Worm (Caenorhabditis elegans): Measurements from ENCODE around the gene F13A7.1.
"Not testable (repeated sequence)": the region's sequence is repeated elsewhere in the genome, so short reads cannot be mapped to it uniquely, and the experiment has no call there.

The F13A7.1 gene

DNA sequence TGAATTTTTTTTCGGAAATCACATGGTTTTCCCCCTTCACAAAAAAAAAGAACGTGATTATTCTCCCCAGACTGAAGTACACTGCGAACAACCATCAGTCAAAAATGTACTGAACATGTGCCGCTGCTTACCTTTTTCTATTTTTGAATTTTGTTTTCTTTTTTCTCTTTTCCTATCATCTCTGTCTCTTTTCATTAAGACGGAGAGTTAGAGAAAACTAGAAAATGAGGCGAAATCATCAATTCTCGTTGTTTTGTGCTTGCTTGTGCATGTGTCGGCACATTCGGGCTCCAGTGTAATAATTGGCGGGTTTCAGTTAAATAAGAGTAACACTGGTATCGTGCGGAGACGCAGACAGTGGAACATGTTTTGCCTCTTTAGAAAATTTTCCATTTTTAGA, 25.5 kb downstream of the F13A7.1 start:
- no peak for TF ChIP-seq him-1 (tag; optimal IDR thresholded peaks at IDR 0.05)
- TF ChIP-seq W03F9.2 (tag; optimal IDR thresholded peaks at IDR 0.05) = peak; percentile 17

DNA sequence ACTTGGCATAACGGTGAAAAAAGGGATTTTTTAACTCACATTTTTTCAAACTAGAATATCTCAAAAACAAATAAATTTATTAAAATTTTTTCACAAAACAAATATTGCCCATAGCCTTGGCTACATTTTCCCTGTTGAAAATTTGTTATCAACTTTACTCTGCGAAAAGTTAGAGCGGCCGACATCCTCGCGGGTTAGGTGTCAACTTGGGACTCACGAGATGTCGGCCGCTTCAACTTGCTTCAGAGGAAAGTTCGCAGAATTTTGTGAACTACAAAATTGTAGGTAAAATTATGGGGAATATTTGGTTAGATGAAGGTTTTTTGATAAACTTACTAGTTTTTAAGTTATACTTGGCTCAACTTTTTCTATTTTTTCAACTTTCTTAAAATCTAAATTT, 26.0 kb downstream of the F13A7.1 start:
- no peak for TF ChIP-seq W03F9.2 (tag; optimal IDR thresholded peaks at IDR 0.05)
- TF ChIP-seq dao-5 (tag; optimal IDR thresholded peaks at IDR 0.05) = no peak
- TF ChIP-seq him-1 (tag; optimal IDR thresholded peaks at IDR 0.05) = no peak

DNA sequence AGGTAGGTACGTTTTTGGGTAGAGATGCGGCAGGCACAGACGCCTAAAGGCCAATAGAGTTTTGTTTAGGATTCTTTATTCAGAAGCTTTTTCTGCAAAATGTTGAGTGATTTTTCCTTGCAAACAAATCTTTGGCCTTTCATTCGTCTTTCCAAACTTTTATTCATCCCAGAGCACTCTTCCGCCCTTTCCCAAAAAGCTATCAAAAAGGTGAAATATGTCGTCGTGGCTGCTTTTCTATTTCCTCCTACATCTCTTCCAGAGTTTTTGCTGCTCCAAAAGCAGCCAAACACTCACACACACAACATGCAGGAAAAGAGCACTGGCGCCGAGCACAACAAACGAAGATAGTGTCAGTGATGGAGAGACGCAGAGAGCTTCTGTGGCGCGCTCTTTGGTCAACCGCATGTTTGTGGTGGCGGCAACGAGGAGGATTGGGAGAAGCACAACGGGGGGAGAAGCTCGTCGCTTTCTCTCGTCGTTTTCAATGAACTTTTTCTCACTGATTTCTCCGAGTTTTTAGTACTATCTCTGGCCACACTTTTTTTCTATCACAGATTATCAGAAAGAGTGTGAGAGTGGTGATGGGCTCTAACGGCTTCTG, 26.9 kb downstream of the F13A7.1 start:
- no peak for TF ChIP-seq W03F9.2 (tag; optimal IDR thresholded peaks at IDR 0.05)
- TF ChIP-seq him-1 (tag; optimal IDR thresholded peaks at IDR 0.05) = peak; percentile 81

DNA sequence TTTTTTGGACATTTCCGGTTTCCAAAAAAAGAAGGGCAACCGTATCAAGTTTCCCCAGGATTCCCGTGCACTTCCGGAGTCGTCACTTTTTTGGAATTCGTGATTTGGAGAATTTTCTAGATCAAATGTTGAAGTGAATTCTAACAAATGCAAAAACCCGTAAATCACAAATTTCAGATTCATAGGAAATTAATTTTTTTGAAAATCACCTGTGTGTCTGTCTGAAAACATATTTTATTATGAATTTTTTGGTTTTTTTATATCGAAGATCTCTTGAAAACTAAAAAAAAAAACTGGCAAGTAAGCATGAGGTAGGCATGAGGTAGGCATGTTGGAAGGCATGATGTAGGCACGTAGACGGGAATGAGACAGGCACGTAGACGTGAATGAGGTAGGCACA, 27.7 kb downstream of the F13A7.1 start:
- TF ChIP-seq him-1 (tag; optimal IDR thresholded peaks at IDR 0.05) = no peak
- TF ChIP-seq W03F9.2 (tag; optimal IDR thresholded peaks at IDR 0.05) = no peak
- no peak for TF ChIP-seq dao-5 (tag; optimal IDR thresholded peaks at IDR 0.05)

DNA sequence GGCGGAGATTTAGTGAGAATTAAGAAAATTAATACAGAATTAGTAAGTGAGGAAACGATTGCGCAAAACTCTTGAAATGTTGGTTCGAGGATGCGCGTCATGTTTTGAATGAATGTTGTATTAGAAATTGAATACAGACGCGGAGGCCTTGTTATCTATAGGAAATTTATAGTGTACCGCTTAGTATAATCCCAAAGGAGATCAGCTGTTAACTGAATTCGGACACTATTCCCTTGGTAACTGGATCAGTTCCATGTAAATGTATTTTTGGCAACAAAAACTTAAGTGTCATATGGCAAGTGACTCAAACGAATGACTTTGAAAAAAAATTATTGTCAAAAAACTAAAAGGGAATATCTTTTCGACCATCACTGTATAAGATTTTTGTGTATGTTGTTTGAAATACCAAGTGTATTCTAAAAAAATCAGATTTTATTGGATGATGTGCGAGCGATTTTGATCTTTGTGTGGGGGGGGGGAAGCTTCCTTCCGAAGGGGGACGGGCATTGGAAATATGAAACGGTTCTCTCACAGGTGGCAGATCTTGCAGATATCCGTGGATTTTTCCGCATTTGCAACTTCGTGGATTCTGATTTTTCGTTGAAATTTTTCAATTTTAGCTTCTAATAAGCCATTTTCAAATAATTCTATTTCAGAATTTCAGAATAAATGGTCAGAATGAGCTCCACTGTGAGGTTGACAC, 31.2 kb downstream of the F13A7.1 start, which contains the start of the genes W08G11.5 and W08G11.1:
TSS of gene W08G11.5 (minus strand) at position 101 of the 703 bp plus-strand sequence.
TSS of gene W08G11.1 (plus strand) at position 653 of the 703 bp plus-strand sequence.
- TF ChIP-seq him-1 (tag; optimal IDR thresholded peaks at IDR 0.05) = no peak
- TF ChIP-seq dao-5 (tag; optimal IDR thresholded peaks at IDR 0.05) = no peak
- no peak for TF ChIP-seq W03F9.2 (tag; optimal IDR thresholded peaks at IDR 0.05)

DNA sequence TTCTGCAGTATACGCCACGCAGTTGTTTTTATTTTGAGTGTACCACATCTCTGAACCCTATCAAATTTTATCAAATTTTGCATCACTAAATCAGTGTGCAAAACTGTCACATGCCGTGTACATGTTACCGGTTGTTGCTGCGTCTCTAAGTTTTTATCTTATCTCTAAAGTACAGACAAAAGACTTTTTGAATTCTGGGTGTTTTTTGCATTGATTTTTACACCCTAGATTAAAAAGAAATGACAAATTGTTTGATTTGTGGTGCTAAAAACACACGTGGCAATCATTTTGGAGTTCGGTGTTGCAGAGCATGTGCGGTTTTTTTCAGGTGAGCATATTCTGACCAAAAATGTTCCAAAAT, 35.5 kb downstream of the F13A7.1 start, which contains the start of gene nhr-193:
TSS of gene nhr-193 (plus strand) at position 51 of the 361 bp plus-strand sequence.
- TF ChIP-seq W03F9.2 (tag; optimal IDR thresholded peaks at IDR 0.05) (no peak), dao-5 (tag; optimal IDR thresholded peaks at IDR 0.05) (no peak), him-1 (tag; optimal IDR thresholded peaks at IDR 0.05) (no peak)

DNA sequence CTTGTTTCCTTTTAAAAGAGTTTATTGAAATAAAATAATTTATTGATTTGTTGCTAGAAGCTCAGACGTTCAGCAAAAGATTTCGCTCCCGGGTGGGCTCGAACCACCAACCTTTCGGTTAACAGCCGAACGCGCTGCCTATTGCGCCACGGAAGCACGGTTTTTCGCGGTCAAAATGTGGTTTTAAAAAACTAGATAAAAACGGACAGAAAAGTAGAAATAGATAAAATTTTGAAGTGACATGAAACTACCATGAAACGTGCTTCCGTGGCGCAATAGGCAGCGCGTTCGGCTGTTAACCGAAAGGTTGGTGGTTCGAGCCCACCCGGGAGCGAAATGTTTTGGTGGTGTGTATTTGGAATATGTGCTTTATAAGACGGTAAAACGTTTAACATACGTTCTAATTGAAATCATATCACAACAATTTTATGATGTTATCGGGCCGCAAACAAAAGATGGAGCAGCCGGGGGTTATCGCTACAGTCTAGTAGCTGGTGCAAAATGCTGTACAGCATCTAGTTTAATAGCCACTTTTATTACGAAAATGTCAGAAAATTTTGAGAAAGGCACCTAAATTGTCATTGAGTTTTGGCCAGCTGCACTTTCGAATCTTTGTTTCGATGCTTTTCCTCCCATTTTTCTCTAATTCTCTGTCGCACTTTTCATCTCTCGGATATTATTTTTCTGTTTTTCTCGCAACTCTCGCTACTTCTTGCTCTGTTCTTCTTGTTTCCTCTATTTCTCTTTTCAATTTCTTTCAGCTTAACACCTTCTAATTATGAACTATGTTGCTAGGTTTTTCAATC, 39.3 kb downstream of the F13A7.1 start, which contains the start of gene slc-9B.2:
TSS of gene slc-9B.2 (plus strand) at position 756 of the 806 bp plus-strand sequence.
- not testable (repeated sequence) for TF ChIP-seq dao-5, W03F9.2, him-1 (tag; optimal IDR thresholded peaks at IDR 0.05)

DNA sequence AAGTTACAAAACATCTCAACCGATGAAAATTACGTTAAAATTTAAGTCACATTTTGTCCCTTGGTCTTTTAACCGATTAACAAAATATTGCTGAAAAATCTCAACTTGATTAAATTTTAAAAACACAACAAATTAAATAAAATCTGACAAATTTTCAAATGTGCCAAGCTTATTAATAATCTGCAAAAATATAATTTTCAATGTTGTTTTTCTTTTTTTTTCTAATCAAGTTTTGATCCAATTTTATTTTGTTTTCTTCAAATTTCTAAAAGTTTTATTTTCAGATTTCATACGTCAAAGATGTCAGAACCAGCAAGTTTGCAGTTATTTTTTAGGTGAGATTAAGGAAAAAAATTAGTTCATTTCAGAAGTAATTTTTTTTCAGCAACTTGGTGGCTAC, 41.4 kb downstream of the F13A7.1 start, which contains the start of gene srw-87:
TSS of gene srw-87 (plus strand) at position 301 of the 400 bp plus-strand sequence.
- TF ChIP-seq W03F9.2 (tag; optimal IDR thresholded peaks at IDR 0.05) (no peak), dao-5 (tag; optimal IDR thresholded peaks at IDR 0.05) (no peak), him-1 (tag; optimal IDR thresholded peaks at IDR 0.05) (no peak)

DNA sequence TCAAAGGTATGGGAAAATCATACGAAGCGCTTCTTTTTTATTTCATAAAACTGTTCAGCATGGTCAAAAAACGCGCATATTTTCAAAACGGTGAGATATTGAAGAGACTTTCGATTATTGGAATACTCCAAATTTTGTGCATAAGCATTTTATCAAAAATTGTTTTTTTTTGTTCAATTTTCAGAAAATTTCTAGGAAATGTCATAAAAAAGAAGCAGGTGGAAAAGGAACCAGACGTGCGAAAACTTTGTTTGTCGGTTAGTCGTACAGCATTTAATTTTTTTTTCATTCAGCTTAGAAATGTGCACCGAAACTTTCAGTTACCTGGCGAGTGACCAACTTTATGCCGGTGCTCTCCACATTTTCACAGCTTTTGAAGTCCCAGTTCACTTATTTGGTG, 44.3 kb downstream of the F13A7.1 start, which contains the start of gene srh-167:
TSS of gene srh-167 (plus strand) at position 301 of the 400 bp plus-strand sequence.
- TF ChIP-seq him-1 (tag; optimal IDR thresholded peaks at IDR 0.05) (no peak), W03F9.2 (tag; optimal IDR thresholded peaks at IDR 0.05) (no peak), dao-5 (tag; optimal IDR thresholded peaks at IDR 0.05) (no peak)

DNA sequence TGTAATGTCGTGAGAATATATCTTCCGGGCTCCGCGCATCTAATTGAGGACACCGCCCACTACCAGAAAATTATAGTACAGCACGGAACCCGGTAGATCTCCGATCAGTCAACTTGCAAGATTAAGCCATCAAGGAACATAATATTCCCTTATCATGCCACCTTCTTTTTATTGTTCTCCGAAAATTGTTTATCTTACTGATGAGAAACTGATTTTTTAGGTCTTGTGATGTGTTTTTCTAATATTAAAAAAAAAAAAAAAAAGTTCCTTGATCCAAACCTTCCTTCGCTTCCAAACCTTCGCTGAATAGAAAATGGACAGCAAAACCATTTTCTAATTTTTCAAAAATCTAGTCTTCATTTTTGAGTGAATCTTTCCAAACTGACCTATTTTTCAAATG, 48.9 kb downstream of the F13A7.1 start, which contains the start of gene F57G8.7:
TSS of gene F57G8.7 (plus strand) at position 301 of the 400 bp plus-strand sequence.
- no peak for TF ChIP-seq W03F9.2 (tag; optimal IDR thresholded peaks at IDR 0.05)
- TF ChIP-seq dao-5 (tag; optimal IDR thresholded peaks at IDR 0.05) = no peak
- no peak for TF ChIP-seq him-1 (tag; optimal IDR thresholded peaks at IDR 0.05)

All from whole organism, L4/young adult.